Worm (Caenorhabditis elegans) whole organism, L3 larva: ENCODE results near the gene spe-36.

Source experiments
- nhr-12 ChIP-seq: fragments of 150-350 bp; optimal IDR thresholded peaks from 2 replicates; lab custom pipeline; 2014; ENCODE audit warnings: missing biosample characterization, missing genetic modification characterization
- snpc-4 ChIP-seq: fragments of 150-350 bp; optimal IDR thresholded peaks from 2 replicates; lab custom pipeline; 2014; ENCODE audit warnings: missing biosample characterization, missing genetic modification characterization
- zag-1 ChIP-seq: fragments of 150-350 bp; optimal IDR thresholded peaks from 2 replicates; lab custom pipeline; 2014; ENCODE audit warnings: missing biosample characterization, missing genetic modification characterization

DNA sequence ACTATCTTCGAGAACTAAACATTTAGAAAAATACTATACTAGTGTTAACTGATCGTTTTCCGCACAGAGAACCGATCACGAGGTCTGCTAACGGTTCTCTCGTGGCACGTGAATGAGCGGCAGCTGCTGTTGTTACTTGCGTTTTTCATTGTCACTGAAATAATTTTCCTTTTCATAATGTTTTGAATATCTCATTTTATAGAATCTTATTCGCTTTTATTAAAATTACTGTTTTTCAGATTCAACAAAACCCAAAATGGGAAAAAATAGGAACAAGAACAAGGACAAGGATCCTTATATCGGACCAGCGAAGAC lies 44.3 kb upstream of the spe-36 start, which contains the start of gene F58B3.6:
- TF ChIP-seq snpc-4 (no peak), zag-1 (tag; lab: Kevin White, UChicago) (no peak), nhr-12 (tag; lab: Kevin White, UChicago) (no peak)
